Worm (Caenorhabditis elegans): ENCODE measurements around the gene daf-12.

Gene daf-12

DNA sequence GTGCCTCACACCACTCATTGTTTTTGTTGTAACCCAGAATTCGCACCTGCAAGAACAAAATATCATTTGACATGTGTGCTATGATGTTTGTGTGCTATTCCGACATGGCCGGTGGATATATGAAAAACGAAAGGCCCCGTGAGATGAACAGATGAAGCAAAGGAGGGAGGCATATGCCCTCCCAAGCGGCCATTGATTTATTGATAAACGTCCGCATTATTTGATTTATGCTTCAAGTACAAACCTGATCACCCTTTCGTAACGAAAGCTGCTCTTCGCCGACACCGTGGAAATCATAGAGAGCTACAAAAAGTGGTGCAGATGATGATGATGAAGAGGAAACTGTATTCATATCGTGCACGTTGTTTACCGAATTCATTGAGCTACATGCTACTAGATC, 23.4 kb upstream of the daf-12 start:
- no peak for TF ChIP-seq sox-2 (GFP tag; IDR thresholded peaks at IDR 0.05)
- no peak for TF ChIP-seq mec-3 (tag; optimal IDR thresholded peaks at IDR 0.05; ENCODE audit: borderline replicate concordance)
- no peak for TF ChIP-seq ceh-19 (GFP tag; optimal IDR thresholded peaks at IDR 0.05)
- TF ChIP-seq odd-2 (tag; optimal IDR thresholded peaks at IDR 0.05), result no peak
- TF ChIP-seq ceh-18 (tag; optimal IDR thresholded peaks at IDR 0.05), result no peak
- no peak for TF ChIP-seq unc-55 (GFP tag; optimal IDR thresholded peaks at IDR 0.05)
- TF ChIP-seq madf-2 (tag; optimal IDR thresholded peaks at IDR 0.05), result no peak
- TF ChIP-seq hlh-8 (tag; optimal IDR thresholded peaks at IDR 0.05), result no peak
- TF ChIP-seq pax-1 (tag; optimal IDR thresholded peaks at IDR 0.05), result no peak
- TF ChIP-seq ama-1 (optimal IDR thresholded peaks at IDR 0.05), result no peak
- TF ChIP-seq fax-1 (tag; optimal IDR thresholded peaks at IDR 0.05), result no peak
- no peak for TF ChIP-seq lin-11 (tag; optimal IDR thresholded peaks at IDR 0.05)
- TF ChIP-seq dve-1 (tag; optimal IDR thresholded peaks at IDR 0.05), result no peak
- TF ChIP-seq C08G9.2 (tag; optimal IDR thresholded peaks at IDR 0.05), result no peak
- TF ChIP-seq lim-6 (tag; optimal IDR thresholded peaks at IDR 0.05), result no peak
- no peak for TF ChIP-seq Y22D7AL.16 (tag; optimal IDR thresholded peaks at IDR 0.05)
- TF ChIP-seq ceh-9 (tag; optimal IDR thresholded peaks at IDR 0.05), result no peak

- TF ChIP-seq Y22D7AL.16 (tag; optimal IDR thresholded peaks at IDR 0.05), result no peak
- TF ChIP-seq lin-11 (tag; optimal IDR thresholded peaks at IDR 0.05), result no peak
- TF ChIP-seq pqm-1 (tag; optimal IDR thresholded peaks at IDR 0.05), result no peak
- TF ChIP-seq lim-6 (tag; optimal IDR thresholded peaks at IDR 0.05), result no peak
- TF ChIP-seq F13H6.1 (tag; optimal IDR thresholded peaks at IDR 0.05), result peak; percentile 2
- no peak for TF ChIP-seq madf-2 (tag; optimal IDR thresholded peaks at IDR 0.05)
- TF ChIP-seq tbx-2 (tag; optimal IDR thresholded peaks at IDR 0.05), result peak; percentile 7
- no peak for TF ChIP-seq C38D4.7 (GFP tag; optimal IDR thresholded peaks at IDR 0.05)
- no peak for TF ChIP-seq pha-2 (tag; optimal IDR thresholded peaks at IDR 0.05)
- no peak for TF ChIP-seq C08G9.2 (tag; optimal IDR thresholded peaks at IDR 0.05)
- TF ChIP-seq gmeb-2 (tag; optimal IDR thresholded peaks at IDR 0.05), result no peak
- TF ChIP-seq ceh-18 (tag; optimal IDR thresholded peaks at IDR 0.05), result no peak
- no peak for TF ChIP-seq eyg-1 (tag; optimal IDR thresholded peaks at IDR 0.05)
- TF ChIP-seq fkh-6 (tag; optimal IDR thresholded peaks at IDR 0.05), result no peak
- TF ChIP-seq pag-3 (tag; optimal IDR thresholded peaks at IDR 0.05; ENCODE audit: borderline replicate concordance), result no peak
- TF ChIP-seq hlh-6 (tag; optimal IDR thresholded peaks at IDR 0.05), result no peak
- TF ChIP-seq elt-2 (tag; optimal IDR thresholded peaks at IDR 0.05), result no peak
- TF ChIP-seq fax-1 (tag; optimal IDR thresholded peaks at IDR 0.05), result no peak
- TF ChIP-seq ceh-34 (tag; optimal IDR thresholded peaks at IDR 0.05), result no peak
- no peak for TF ChIP-seq ets-4 (tag; optimal IDR thresholded peaks at IDR 0.05)
- TF ChIP-seq ceh-45 (GFP tag; IDR thresholded peaks at IDR 0.05), result no peak
- no peak for TF ChIP-seq ceh-24 (tag; optimal IDR thresholded peaks at IDR 0.05)
- no peak for TF ChIP-seq odd-2 (tag; optimal IDR thresholded peaks at IDR 0.05)
- no peak for TF ChIP-seq sox-4 (tag; optimal IDR thresholded peaks at IDR 0.05)
- TF ChIP-seq rnt-1 (tag; optimal IDR thresholded peaks at IDR 0.05), result no peak
- TF ChIP-seq unc-3 (GFP tag; conservative IDR thresholded peaks at IDR 0.05), result no peak
- TF ChIP-seq unc-3 (tag; optimal IDR thresholded peaks at IDR 0.05), result no peak
- no peak for TF ChIP-seq pros-1 (tag; optimal IDR thresholded peaks at IDR 0.05)
- no peak for TF ChIP-seq mec-3 (tag; optimal IDR thresholded peaks at IDR 0.05; ENCODE audit: borderline replicate concordance)
- TF ChIP-seq T23F11.4 (GFP tag; optimal IDR thresholded peaks at IDR 0.05), result no peak
- no peak for TF ChIP-seq ceh-48 (tag; optimal IDR thresholded peaks at IDR 0.05)
- TF ChIP-seq hlh-15 (tag; optimal IDR thresholded peaks at IDR 0.05), result no peak
- peak; percentile 77 for TF ChIP-seq unc-42 (tag; optimal IDR thresholded peaks at IDR 0.05)
- no peak for TF ChIP-seq ceh-14 (tag; optimal IDR thresholded peaks at IDR 0.05)
- TF ChIP-seq ceh-31 (tag; optimal IDR thresholded peaks at IDR 0.05), result peak; percentile 13
- TF ChIP-seq pat-9 (tag; optimal IDR thresholded peaks at IDR 0.05), result no peak
- TF ChIP-seq ttx-3 (tag; optimal IDR thresholded peaks at IDR 0.05), result peak; percentile 13
- TF ChIP-seq tbx-7 (tag; optimal IDR thresholded peaks at IDR 0.05), result no peak
- no peak for TF ChIP-seq elt-4 (tag; optimal IDR thresholded peaks at IDR 0.05)
- TF ChIP-seq ceh-22 (tag; optimal IDR thresholded peaks at IDR 0.05), result no peak
- no peak for TF ChIP-seq unc-86 (tag; optimal IDR thresholded peaks at IDR 0.05)
Observed at ce11 chrX:10616041-10616440, 19.7 kb upstream of the daf-12 start.

Data from whole organism, late embryonic.